Worm (Caenorhabditis elegans) whole organism, L1 larva: Measurements from ENCODE around the gene pho-1.
A peak's percentile ranks its signal among the peaks of the same experiment; 100 is the strongest.

ENCODE experiments used
- C04F5.9 ChIP-seq: sonication (generic microtip); optimal IDR thresholded peaks from 2 replicates; lab custom pipeline; 2016; ENCODE audit warnings: missing genetic modification characterization, missing compliant biosample characterization
- C34B4.2 ChIP-seq: sonication (generic microtip); optimal IDR thresholded peaks from 2 replicates; lab custom pipeline; 2017; ENCODE audit warnings: mild to moderate bottlenecking, missing genetic modification characterization, missing compliant biosample characterization
- F16B12.6 ChIP-seq: fragments of 150-350 bp; optimal IDR thresholded peaks from 2 replicates; lab custom pipeline; 2014; ENCODE audit warnings: missing biosample characterization, missing genetic modification characterization
- aha-1 ChIP-seq: fragments of 150-350 bp; optimal IDR thresholded peaks from 2 replicates; lab custom pipeline; 2014; ENCODE audit warnings: missing biosample characterization, missing genetic modification characterization
- ama-1 ChIP-seq: fragments of 150-350 bp; optimal IDR thresholded peaks from 2 replicates; lab custom pipeline; 2014
- blmp-1 ChIP-seq: fragments of 150-350 bp; optimal IDR thresholded peaks from 2 replicates; lab custom pipeline; 2014; ENCODE audit warnings: missing biosample characterization, missing genetic modification characterization
- ceh-63 ChIP-seq: fragments of 200-800 bp; sonication (Bioruptor generic); optimal IDR thresholded peaks from 2 replicates; lab custom pipeline; 2018; ENCODE audit warnings: mild to moderate bottlenecking, missing genetic modification characterization, missing compliant biosample characterization
- ceh-82 ChIP-seq, 3 experiments: fragments of 150-350 bp in 1 of 3; sonication (generic microtip) in 2 of 3; optimal IDR thresholded peaks; 2 replicates each; lab custom pipeline; 2014 to 2017; ENCODE audit warnings: missing biosample characterization in 3 of 3, missing genetic modification characterization in 3 of 3
- ceh-88 ChIP-seq: fragments of 200-800 bp; sonication (Bioruptor generic); IDR thresholded peaks from 2 replicates; pipeline ENCODE4 v1.3.6; 2022; ENCODE audit warnings: missing genetic modification characterization, missing compliant biosample characterization
- dpl-1 ChIP-seq, 3 experiments: fragments of 150-350 bp in 2 of 3; sonication (generic microtip) in 1 of 3; optimal IDR thresholded peaks; 2 replicates each; lab custom pipeline; 2014 to 2017; ENCODE audit warnings: missing biosample characterization in 3 of 3, missing genetic modification characterization in 3 of 3, missing genetic modification reagents in 3 of 3
- efl-1 ChIP-seq, 4 experiments: fragments of 150-350 bp; optimal IDR thresholded peaks in 3 of 4; peaks in 1 of 4; 1 replicate in 1 of 4; 2 replicates in 3 of 4; lab custom pipeline; 2014; ENCODE audit warnings: missing biosample characterization in 2 of 4, missing genetic modification characterization in 2 of 4, missing genetic modification reagents in 2 of 4
- efl-3 ChIP-seq: fragments of 200-800 bp; sonication (Bioruptor generic); optimal IDR thresholded peaks from 2 replicates; lab custom pipeline; 2018; ENCODE audit warnings: mild to moderate bottlenecking, missing genetic modification characterization, missing compliant biosample characterization
- egl-27 ChIP-seq, 2 experiments: fragments of 150-350 bp in 1 of 2; sonication (generic microtip); optimal IDR thresholded peaks; 3 replicates each; lab custom pipeline; 2017 to 2018; ENCODE audit warnings: missing biosample characterization in 2 of 2, missing genetic modification characterization in 2 of 2, missing genetic modification reagents in 2 of 2
- elt-2 ChIP-seq: sonication (generic microtip); optimal IDR thresholded peaks from 2 replicates; lab custom pipeline; 2016; ENCODE audit warnings: missing genetic modification characterization, mild to moderate bottlenecking, inconsistent platforms, missing compliant biosample characterization, missing genetic modification reagents
- ets-5 ChIP-seq: fragments of 200-800 bp; sonication (Bioruptor generic); IDR thresholded peaks from 2 replicates; pipeline ENCODE4 v1.3.6; 2022; ENCODE audit warnings: missing genetic modification characterization, missing compliant biosample characterization
- fos-1 ChIP-seq: fragments of 150-350 bp; optimal IDR thresholded peaks from 2 replicates; lab custom pipeline; 2014; ENCODE audit warnings: missing biosample characterization, missing genetic modification characterization
- grh-1 ChIP-seq: fragments of 200-800 bp; sonication (Bioruptor generic); IDR thresholded peaks from 2 replicates; pipeline ENCODE4 v1.3.6; 2022; ENCODE audit warnings: missing genetic modification reagents, missing genetic modification characterization, missing compliant biosample characterization
- hlh-4 ChIP-seq: sonication (generic microtip); optimal IDR thresholded peaks from 2 replicates; lab custom pipeline; 2016; ENCODE audit warnings: mild to moderate bottlenecking, missing genetic modification characterization, missing compliant biosample characterization
- hpl-2 ChIP-seq: fragments of 150-350 bp; optimal IDR thresholded peaks from 2 replicates; lab custom pipeline; 2014; ENCODE audit warnings: missing biosample characterization, missing genetic modification reagents, missing genetic modification characterization
- irx-1 ChIP-seq: sonication (generic microtip); optimal IDR thresholded peaks from 2 replicates; lab custom pipeline; 2016; ENCODE audit warnings: missing genetic modification characterization, missing compliant biosample characterization
- isw-1 ChIP-seq: fragments of 200-800 bp; sonication (Bioruptor generic); IDR thresholded peaks from 2 replicates; pipeline ENCODE4 v1.3.6; 2022; ENCODE audit warnings: missing genetic modification characterization, missing compliant biosample characterization
- jun-1 ChIP-seq: fragments of 150-350 bp; optimal IDR thresholded peaks from 2 replicates; lab custom pipeline; 2014; ENCODE audit warnings: missing biosample characterization, missing genetic modification reagents, missing genetic modification characterization
- lin-14 ChIP-seq: fragments of 200-800 bp; sonication (Bioruptor generic); optimal IDR thresholded peaks from 2 replicates; lab custom pipeline; 2018; ENCODE audit warnings: mild to moderate bottlenecking, missing genetic modification characterization, moderate library complexity, missing compliant biosample characterization
- lin-15B ChIP-seq: fragments of 150-350 bp; sonication (generic microtip); optimal IDR thresholded peaks from 3 replicates; lab custom pipeline; 2014; ENCODE audit warnings: missing biosample characterization, missing genetic modification characterization
- lin-35 ChIP-seq, 2 experiments: fragments of 150-350 bp; optimal IDR thresholded peaks; 2 replicates each; lab custom pipeline; 2014; ENCODE audit warnings: missing biosample characterization in 2 of 2, missing genetic modification characterization in 2 of 2, missing genetic modification reagents in 2 of 2
- lin-39 ChIP-seq: fragments of 150-350 bp; optimal IDR thresholded peaks from 2 replicates; lab custom pipeline; 2014; ENCODE audit warnings: missing biosample characterization, missing genetic modification reagents, missing genetic modification characterization
- lir-3 ChIP-seq: sonication (generic microtip); optimal IDR thresholded peaks from 2 replicates; lab custom pipeline; 2016; ENCODE audit warnings: mild to moderate bottlenecking, missing genetic modification characterization, moderate library complexity, missing compliant biosample characterization; ENCODE audit not compliant: poor library complexity
- mdl-1 ChIP-seq, 2 experiments: fragments of 150-350 bp; optimal IDR thresholded peaks; 2 replicates each; lab custom pipeline; 2014 to 2017; ENCODE audit warnings: missing biosample characterization in 2 of 2, missing genetic modification characterization in 2 of 2, inconsistent platforms in 1 of 2
- mef-2 ChIP-seq: fragments of 150-350 bp; optimal IDR thresholded peaks from 2 replicates; lab custom pipeline; 2014; ENCODE audit warnings: missing biosample characterization, missing genetic modification characterization
- nhr-20 ChIP-seq: sonication (generic microtip); optimal IDR thresholded peaks from 2 replicates; lab custom pipeline; 2016; ENCODE audit warnings: mild to moderate bottlenecking, missing genetic modification characterization, missing compliant biosample characterization
- nhr-237 ChIP-seq: fragments of 150-350 bp; optimal IDR thresholded peaks from 2 replicates; lab custom pipeline; 2014; ENCODE audit warnings: missing biosample characterization, missing genetic modification characterization
- nhr-47 ChIP-seq: sonication (generic microtip); optimal IDR thresholded peaks from 2 replicates; lab custom pipeline; 2016; ENCODE audit warnings: mild to moderate bottlenecking, missing genetic modification characterization, moderate library complexity, missing compliant biosample characterization
- nhr-71 ChIP-seq: sonication (generic microtip); optimal IDR thresholded peaks from 2 replicates; lab custom pipeline; 2016; ENCODE audit warnings: mild to moderate bottlenecking, missing genetic modification characterization, moderate library complexity, missing compliant biosample characterization
- nhr-77 ChIP-seq: fragments of 150-350 bp; optimal IDR thresholded peaks from 2 replicates; lab custom pipeline; 2014; ENCODE audit warnings: missing biosample characterization, missing genetic modification characterization
- nhr-84 ChIP-seq: sonication (generic microtip); optimal IDR thresholded peaks from 2 replicates; lab custom pipeline; 2017; ENCODE audit warnings: missing biosample characterization, missing genetic modification characterization
- nhr-90 ChIP-seq: sonication (generic microtip); optimal IDR thresholded peaks from 2 replicates; lab custom pipeline; 2016; ENCODE audit warnings: mild to moderate bottlenecking, missing genetic modification characterization, missing compliant biosample characterization; ENCODE audit not compliant: poor library complexity
- pag-3 ChIP-seq: sonication (generic microtip); optimal IDR thresholded peaks from 2 replicates; lab custom pipeline; 2017; ENCODE audit warnings: missing genetic modification characterization, mild to moderate bottlenecking, missing compliant biosample characterization, antibody characterized with exemption, borderline replicate concordance; ENCODE audit not compliant: insufficient read depth
- rnt-1 ChIP-seq: sonication (generic microtip); optimal IDR thresholded peaks from 2 replicates; lab custom pipeline; 2016; ENCODE audit warnings: mild to moderate bottlenecking, missing genetic modification characterization, moderate library complexity, missing compliant biosample characterization
- snu-23 ChIP-seq: sonication (generic microtip); optimal IDR thresholded peaks from 2 replicates; lab custom pipeline; 2016; ENCODE audit warnings: missing genetic modification characterization, missing compliant biosample characterization
- swsn-7 ChIP-seq: sonication (generic microtip); optimal IDR thresholded peaks from 2 replicates; lab custom pipeline; 2016; ENCODE audit warnings: missing genetic modification characterization, missing compliant biosample characterization
- tbx-2 ChIP-seq: sonication (generic microtip); optimal IDR thresholded peaks from 2 replicates; lab custom pipeline; 2016; ENCODE audit warnings: missing genetic modification characterization, missing compliant biosample characterization
- unc-130 ChIP-seq: fragments of 150-350 bp; optimal IDR thresholded peaks from 2 replicates; lab custom pipeline; 2017; ENCODE audit warnings: missing biosample characterization, missing genetic modification characterization, inconsistent platforms
- xbp-1 ChIP-seq: sonication (generic microtip); optimal IDR thresholded peaks from 2 replicates; lab custom pipeline; 2016; ENCODE audit warnings: missing genetic modification characterization, missing compliant biosample characterization
- zip-4 ChIP-seq: fragments of 200-800 bp; sonication (Bioruptor generic); optimal IDR thresholded peaks from 2 replicates; lab custom pipeline; 2018; ENCODE audit warnings: mild to moderate bottlenecking, missing genetic modification characterization, moderate library complexity, missing compliant biosample characterization
- ztf-4 ChIP-seq: fragments of 150-350 bp; optimal IDR thresholded peaks from 2 replicates; lab custom pipeline; 2014; ENCODE audit warnings: missing biosample characterization, missing genetic modification characterization

Gene pho-1

DNA sequence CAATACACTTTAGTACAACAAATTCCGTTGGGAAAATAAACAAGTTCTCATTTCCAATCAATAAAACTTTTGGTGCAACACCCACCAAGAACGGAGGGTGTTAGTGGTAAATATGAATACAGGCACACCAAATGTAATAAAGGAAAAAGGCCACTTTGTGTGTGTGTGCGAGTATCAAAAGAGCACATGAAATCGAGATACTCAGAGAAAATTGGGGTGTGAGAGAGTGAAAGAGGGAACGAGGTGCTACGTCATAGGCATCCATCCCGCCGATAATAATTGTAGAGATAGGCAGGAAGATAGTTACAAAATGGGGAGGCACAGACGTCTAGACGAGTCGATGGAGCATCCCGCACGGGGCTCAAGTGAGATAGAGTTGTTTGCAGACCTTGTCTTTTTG lies 7.9 kb downstream of the pho-1 start:
- TF ChIP-seq efl-3 (no peak), nhr-84 (tag; lab: Kevin White, UChicago) (no peak), ceh-82 (tag; optimal IDR thresholded peaks at IDR 0.05; lab: Kevin White, UChicago) (no peak), ztf-4 (tag; lab: Kevin White, UChicago) (no peak), dpl-1 (GFP tag; optimal IDR thresholded peaks at IDR 0.05; lab: Kevin White, UChicago) (no peak), isw-1 (GFP tag; lab: Robert Waterston, UW) (no peak), xbp-1 (tag; lab: Kevin White, UChicago) (no peak), ceh-88 (GFP tag; lab: Robert Waterston, UW) (no peak), nhr-71 (tag; lab: Kevin White, UChicago) (peak; percentile 53), C34B4.2 (no peak), nhr-90 (peak; percentile 7), C04F5.9 (no peak), tbx-2 (peak; percentile 38), swsn-7 (peak; percentile 18), elt-2 (tag; lab: Kevin White, UChicago) (peak; percentile 78), mdl-1 (tag; optimal IDR thresholded peaks at IDR 0.05; lab: Kevin White, UChicago) (peak in 1 of 2 experiments; percentile 2), ama-1 (no peak), lir-3 (tag; lab: Kevin White, UChicago) (no peak), grh-1 (GFP tag; lab: Robert Waterston, UW) (no peak), nhr-47 (no peak), lin-15B (tag; lab: Kevin White, UChicago) (no peak), lin-35 (GFP tag; optimal IDR thresholded peaks at IDR 0.05; lab: Kevin White, UChicago) (peak in 1 of 2 experiments; percentile 36), F16B12.6 (no peak), rnt-1 (tag; lab: Kevin White, UChicago) (peak; percentile 40), hpl-2 (GFP tag; lab: Kevin White, UChicago) (no peak), egl-27 (tag; optimal IDR thresholded peaks at IDR 0.05; lab: Kevin White, UChicago) (no peak), lin-14 (GFP tag; lab: Kevin White, UChicago) (peak; percentile 64), efl-1 (optimal IDR thresholded peaks at IDR 0.05; lab: Kevin White, UChicago) (peak; percentile 24 to 28), efl-1 (GFP tag; optimal IDR thresholded peaks at IDR 0.05 in 1 of 2; lab: Kevin White, UChicago) (no peak), nhr-20 (tag; lab: Kevin White, UChicago) (peak; percentile 40), nhr-237 (tag; lab: Kevin White, UChicago) (no peak), snu-23 (GFP tag; lab: Kevin White, UChicago) (peak; percentile 42), irx-1 (tag; lab: Kevin White, UChicago) (no peak), mef-2 (tag; lab: Kevin White, UChicago) (no peak), pag-3 (tag; lab: Kevin White, UChicago) (no peak), nhr-77 (tag; lab: Kevin White, UChicago) (peak; percentile 6), aha-1 (tag; lab: Kevin White, UChicago) (no peak), unc-130 (tag; lab: Kevin White, UChicago) (peak; percentile 35), ceh-63 (no peak), ets-5 (no peak), zip-4 (GFP tag; lab: Kevin White, UChicago) (no peak), fos-1 (no peak), blmp-1 (tag; lab: Kevin White, UChicago) (peak; percentile 34)

DNA sequence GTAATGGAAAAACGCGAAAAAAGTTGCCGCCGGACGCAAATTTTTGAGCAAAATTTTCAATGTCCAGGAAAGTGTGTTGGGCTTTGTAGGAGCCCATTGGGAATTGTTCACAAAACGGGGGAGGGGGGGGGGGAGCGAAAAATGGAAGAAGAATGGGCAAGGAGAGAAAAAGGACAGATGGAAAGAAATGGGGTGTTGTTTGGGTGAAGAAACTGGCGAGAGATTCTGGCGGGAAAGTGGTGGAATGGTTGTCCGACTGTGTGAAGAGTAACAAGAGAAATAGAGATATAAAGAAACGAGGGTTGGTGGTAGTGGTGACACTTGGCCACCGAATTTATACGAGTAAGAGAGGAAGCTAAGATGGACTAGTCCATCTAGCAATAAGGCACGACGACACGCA lies 9.3 kb downstream of the pho-1 start:
- no peak for TF ChIP-seq elt-2 (tag; lab: Kevin White, UChicago)
- TF ChIP-seq jun-1 (tag; lab: Kevin White, UChicago) = no peak
- no peak for TF ChIP-seq lin-39
- TF ChIP-seq efl-1 (optimal IDR thresholded peaks at IDR 0.05; lab: Kevin White, UChicago) = peak in 1 of 2 experiments; percentile 21
- no peak for TF ChIP-seq efl-1 (GFP tag; optimal IDR thresholded peaks at IDR 0.05 in 1 of 2; lab: Kevin White, UChicago)
- no peak for TF ChIP-seq hlh-4
- TF ChIP-seq swsn-7 = no peak
- TF ChIP-seq rnt-1 (tag; lab: Kevin White, UChicago) = peak; percentile 13
- no peak for TF ChIP-seq pag-3 (tag; lab: Kevin White, UChicago)
- TF ChIP-seq lin-14 (GFP tag; lab: Kevin White, UChicago) = peak; percentile 66
